Fruit fly (Drosophila melanogaster) whole organism, embryonic: ENCODE data around the gene sip3.

Experiments
- CG12155 ChIP-seq: fragments of 200-800 bp; sonication (Bioruptor generic); optimal IDR thresholded peaks from 3 replicates; lab custom pipeline; 2016; ENCODE audit warnings: missing biosample characterization, missing genetic modification characterization
- CG12391 ChIP-seq: fragments of 200-800 bp; sonication (Bioruptor generic); optimal IDR thresholded peaks from 3 replicates; lab custom pipeline; 2018; ENCODE audit warnings: missing biosample characterization, mild to moderate bottlenecking, missing genetic modification characterization, moderate library complexity
- CG14965 ChIP-seq: fragments of 200-800 bp; sonication (Bioruptor generic); optimal IDR thresholded peaks from 2 replicates; lab custom pipeline; 2016; ENCODE audit warnings: missing biosample characterization, missing genetic modification characterization, borderline replicate concordance
- CG1603 ChIP-seq: fragments of 200-800 bp; sonication (Bioruptor generic); optimal IDR thresholded peaks from 2 replicates; lab custom pipeline; 2019; ENCODE audit warnings: missing biosample characterization, mild to moderate bottlenecking, missing genetic modification characterization, moderate library complexity
- CG17328 ChIP-seq: fragments of 200-800 bp; sonication (Bioruptor generic); IDR thresholded peaks from 2 replicates; pipeline ENCODE4 v1.3.6; 2022; ENCODE audit warnings: missing biosample characterization, missing genetic modification characterization
- CG17829 ChIP-seq: fragments of 200-800 bp; optimal IDR thresholded peaks from 2 replicates; lab custom pipeline; 2019; ENCODE audit warnings: missing biosample characterization, mild to moderate bottlenecking, missing genetic modification characterization, moderate library complexity
- CG31365 ChIP-seq: fragments of 200-800 bp; sonication (Bioruptor generic); optimal IDR thresholded peaks from 2 replicates; lab custom pipeline; 2018; ENCODE audit warnings: missing biosample characterization, mild to moderate bottlenecking, missing genetic modification characterization
- CG34422 ChIP-seq: fragments of 200-800 bp; sonication (Bioruptor generic); IDR thresholded peaks from 3 replicates; pipeline ENCODE4 v1.3.6; 2022; ENCODE audit warnings: missing biosample characterization, missing genetic modification characterization
- CG3838 ChIP-seq: fragments of 200-800 bp; sonication (Bioruptor generic); optimal IDR thresholded peaks from 3 replicates; lab custom pipeline; 2016; ENCODE audit warnings: missing biosample characterization, missing genetic modification characterization
- CG3995 ChIP-seq: fragments of 200-800 bp; sonication (Bioruptor generic); optimal IDR thresholded peaks from 3 replicates; lab custom pipeline; 2016; ENCODE audit warnings: missing biosample characterization, missing genetic modification characterization
- CG5953 ChIP-seq: fragments of 200-800 bp; sonication (Bioruptor generic); IDR thresholded peaks from 2 replicates; pipeline ENCODE4 v1.3.6; 2022; ENCODE audit warnings: missing biosample characterization, missing genetic modification characterization
- CG6272 ChIP-seq: fragments of 200-800 bp; sonication (Bioruptor generic); IDR thresholded peaks from 2 replicates; pipeline ENCODE4 v1.3.6; 2022; ENCODE audit warnings: missing biosample characterization, missing genetic modification characterization
- CG6813 ChIP-seq: fragments of 200-800 bp; sonication (Bioruptor generic); optimal IDR thresholded peaks from 2 replicates; lab custom pipeline; 2017; ENCODE audit warnings: missing biosample characterization, missing genetic modification characterization, mild to moderate bottlenecking, moderate library complexity, missing genetic modification reagents
- CG7372 ChIP-seq: fragments of 200-800 bp; sonication (Bioruptor generic); IDR thresholded peaks from 2 replicates; pipeline ENCODE4 v1.3.6; 2022; ENCODE audit warnings: missing biosample characterization, missing genetic modification characterization
- CG8281 ChIP-seq: fragments of 200-800 bp; sonication (Bioruptor generic); optimal IDR thresholded peaks from 2 replicates; lab custom pipeline; 2018; ENCODE audit warnings: missing biosample characterization, mild to moderate bottlenecking, missing genetic modification characterization, moderate library complexity
- Dref ChIP-seq: fragments of 200-800 bp; sonication (Bioruptor generic); IDR thresholded peaks from 2 replicates; pipeline ENCODE4 v1.3.6; 2022; ENCODE audit warnings: missing biosample characterization, missing genetic modification characterization
- Ets65A ChIP-seq: fragments of 200-800 bp; sonication (Bioruptor generic); peaks from one replicate; lab custom pipeline; 2016; ENCODE audit warnings: missing biosample characterization, missing genetic modification characterization
- GATAe ChIP-seq: fragments of 200-800 bp; sonication (Bioruptor generic); conservative IDR thresholded peaks from 2 replicates; pipeline ENCODE4 v1.3.6; 2022; ENCODE audit warnings: missing biosample characterization, missing genetic modification characterization
- H2.0 ChIP-seq: fragments of 200-800 bp; sonication (Bioruptor generic); IDR thresholded peaks from 2 replicates; pipeline ENCODE4 v1.3.6; 2022; ENCODE audit warnings: missing biosample characterization, missing genetic modification characterization
- Hey ChIP-seq: fragments of 200-800 bp; sonication (Bioruptor generic); optimal IDR thresholded peaks from 3 replicates; lab custom pipeline; 2018; ENCODE audit warnings: missing biosample characterization, mild to moderate bottlenecking, missing genetic modification characterization
- Med ChIP-seq: fragments of 200-800 bp; sonication (Bioruptor generic); peaks from one replicate; lab custom pipeline; 2016; ENCODE audit warnings: missing biosample characterization, missing genetic modification characterization, mild to moderate bottlenecking, inconsistent platforms, moderate library complexity
- Mes4 ChIP-seq: fragments of 200-800 bp; sonication (Bioruptor generic); optimal IDR thresholded peaks from 2 replicates; lab custom pipeline; 2016; ENCODE audit warnings: missing biosample characterization, missing genetic modification characterization
- Nf-YC ChIP-seq: fragments of 200-800 bp; optimal IDR thresholded peaks from 3 replicates; lab custom pipeline; 2019; ENCODE audit warnings: missing biosample characterization, mild to moderate bottlenecking, missing genetic modification characterization, moderate library complexity
- Oaz ChIP-seq: fragments of 200-800 bp; sonication (Bioruptor generic); IDR thresholded peaks from 2 replicates; pipeline ENCODE4 v1.3.6; 2022; ENCODE audit warnings: missing biosample characterization, missing genetic modification characterization
- Rfx ChIP-seq: fragments of 200-800 bp; sonication (Bioruptor generic); IDR thresholded peaks from 2 replicates; pipeline ENCODE4 v1.3.6; 2022; ENCODE audit warnings: missing biosample characterization, missing genetic modification characterization
- Sin3A ChIP-seq: fragments of >200 bp; optimal IDR thresholded peaks from 2 replicates; lab custom pipeline; 2018
- Sox100B ChIP-seq: fragments of 200-800 bp; sonication (Bioruptor generic); optimal IDR thresholded peaks from 3 replicates; lab custom pipeline; 2018; ENCODE audit warnings: missing biosample characterization, mild to moderate bottlenecking, missing genetic modification characterization
- Stat92E ChIP-seq, 3 experiments: fragments of >200 bp in 2 of 3; fragments of 200-800 bp in 1 of 3; sonication (Bioruptor generic) in 1 of 3; optimal IDR thresholded peaks; 2 replicates each; lab custom pipeline; 2017 to 2019; ENCODE audit warnings: missing biosample characterization in 3 of 3, missing genetic modification characterization in 3 of 3, mild to moderate bottlenecking in 1 of 3, moderate library complexity in 1 of 3
- TFAM ChIP-seq: fragments of 200-800 bp; sonication (Bioruptor generic); optimal IDR thresholded peaks from 2 replicates; lab custom pipeline; 2017; ENCODE audit warnings: missing biosample characterization, missing genetic modification characterization, inconsistent platforms
- ara ChIP-seq: fragments of 200-800 bp; sonication (Bioruptor generic); IDR thresholded peaks from 2 replicates; pipeline ENCODE4 v1.3.6; 2022; ENCODE audit warnings: missing biosample characterization, missing genetic modification characterization
- chm ChIP-seq: fragments of 200-800 bp; sonication (Bioruptor generic); IDR thresholded peaks from 2 replicates; pipeline ENCODE4 v1.3.6; 2022; ENCODE audit warnings: missing biosample characterization, missing genetic modification characterization
- dm ChIP-seq: fragments of 200-800 bp; sonication (Bioruptor generic); optimal IDR thresholded peaks from 3 replicates; lab custom pipeline; 2016; ENCODE audit warnings: missing biosample characterization, missing genetic modification characterization
- fd3F ChIP-seq: fragments of 200-800 bp; sonication (Bioruptor generic); optimal IDR thresholded peaks from 2 replicates; lab custom pipeline; 2018; ENCODE audit warnings: missing biosample characterization, mild to moderate bottlenecking, missing genetic modification characterization, moderate library complexity
- fru ChIP-seq: fragments of >200 bp; optimal IDR thresholded peaks from 2 replicates; lab custom pipeline; 2017
- gcm2 ChIP-seq: fragments of 200-800 bp; sonication (Bioruptor generic); optimal IDR thresholded peaks from 2 replicates; lab custom pipeline; 2016; ENCODE audit warnings: missing biosample characterization, missing genetic modification characterization
- gfzf ChIP-seq: fragments of 200-800 bp; sonication (Bioruptor generic); optimal IDR thresholded peaks from 2 replicates; lab custom pipeline; 2016; ENCODE audit warnings: missing biosample characterization, mild to moderate bottlenecking, missing genetic modification characterization, moderate library complexity
- gsb-n ChIP-seq: fragments of 200-800 bp; sonication (Bioruptor generic); optimal IDR thresholded peaks from 3 replicates; lab custom pipeline; 2018; ENCODE audit warnings: missing biosample characterization, mild to moderate bottlenecking, missing genetic modification characterization
- ham ChIP-seq: fragments of 200-800 bp; sonication (Bioruptor generic); IDR thresholded peaks from 2 replicates; pipeline ENCODE4 v1.3.6; 2022; ENCODE audit warnings: missing biosample characterization, missing genetic modification characterization
- kah ChIP-seq: fragments of 200-800 bp; sonication (Bioruptor generic); optimal IDR thresholded peaks from 2 replicates; lab custom pipeline; 2018; ENCODE audit warnings: missing biosample characterization, mild to moderate bottlenecking, missing genetic modification characterization
- lilli ChIP-seq: fragments of 200-800 bp; sonication (Bioruptor generic); optimal IDR thresholded peaks from 3 replicates; lab custom pipeline; 2016; ENCODE audit warnings: missing biosample characterization, missing genetic modification characterization
- nerfin-2 ChIP-seq: fragments of 200-800 bp; sonication (Bioruptor generic); IDR thresholded peaks from 2 replicates; pipeline ENCODE4 v1.3.6; 2022; ENCODE audit warnings: missing biosample characterization, missing genetic modification characterization; ENCODE audit not compliant: partially characterized antibody
- sens ChIP-seq: fragments of 200-800 bp; sonication (Bioruptor generic); peaks from one replicate; lab custom pipeline; 2016; ENCODE audit warnings: missing biosample characterization, missing genetic modification characterization
- sens-2 ChIP-seq: fragments of 200-800 bp; sonication (Bioruptor generic); IDR thresholded peaks from 2 replicates; pipeline ENCODE4 v1.3.6; 2022; ENCODE audit warnings: missing biosample characterization, missing genetic modification characterization
- sr ChIP-seq: fragments of 200-800 bp; sonication (Bioruptor generic); IDR thresholded peaks from 3 replicates; pipeline ENCODE4 v1.3.6; 2022; ENCODE audit warnings: missing biosample characterization, missing genetic modification characterization
- trh ChIP-seq: fragments of 200-800 bp; sonication (Bioruptor generic); optimal IDR thresholded peaks from 2 replicates; lab custom pipeline; 2016; ENCODE audit warnings: missing biosample characterization, missing genetic modification characterization
- ttk ChIP-seq: fragments of 200-800 bp; sonication (Bioruptor generic); IDR thresholded peaks from 2 replicates; pipeline ENCODE4 v2.1.2; 2022; ENCODE audit warnings: missing biosample characterization, missing genetic modification characterization
- tx ChIP-seq: fragments of 200-800 bp; sonication (Bioruptor generic); optimal IDR thresholded peaks from 2 replicates; lab custom pipeline; 2016; ENCODE audit warnings: missing biosample characterization, missing genetic modification characterization
- vvl ChIP-seq: fragments of 200-800 bp; sonication (Bioruptor generic); IDR thresholded peaks from 2 replicates; pipeline ENCODE4 v1.3.6; 2022; ENCODE audit warnings: missing biosample characterization, missing genetic modification characterization

Gene sip3

DNA sequence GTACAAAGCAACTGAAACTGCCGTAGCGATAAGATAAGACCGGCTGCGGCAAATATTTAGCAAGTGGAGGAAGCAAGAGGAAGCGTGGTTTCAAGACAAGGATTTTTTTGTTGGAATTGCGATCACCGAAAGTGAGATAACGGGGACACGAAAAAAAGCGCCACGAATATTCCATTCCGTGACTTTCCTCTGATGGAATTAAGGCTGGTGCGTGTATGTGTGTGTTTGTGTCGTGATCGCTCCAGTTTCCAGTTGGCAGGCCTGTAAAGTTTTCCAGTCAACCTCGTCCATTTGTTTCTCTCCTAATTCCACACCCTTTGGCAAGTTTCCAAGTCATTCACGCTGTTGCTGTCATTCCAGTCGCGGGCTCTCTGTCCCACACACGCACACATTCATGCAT, 45.7 kb upstream of the sip3 start:
- TF ChIP-seq ttk (GFP tag; lab: Robert Waterston, UW): no peak
- no peak for TF ChIP-seq CG17328 (GFP tag; lab: Robert Waterston, UW)
- TF ChIP-seq sens: peak; percentile 77
- TF ChIP-seq GATAe (GFP tag; lab: Robert Waterston, UW): 0 out of 2 replicates have a peak, but pooled peaks have one; percentile 11
- TF ChIP-seq H2.0 (GFP tag; lab: Robert Waterston, UW): no peak
- TF ChIP-seq Hey (tag; lab: Kevin White, UChicago): peak; percentile 13
- no peak for TF ChIP-seq Rfx (GFP tag; lab: Robert Waterston, UW)
- TF ChIP-seq Dref (GFP tag; lab: Robert Waterston, UW): no peak
- no peak for TF ChIP-seq fd3F (GFP tag; lab: Kevin White, UChicago)
- no peak for TF ChIP-seq TFAM
- TF ChIP-seq CG1603 (tag; lab: Kevin White, UChicago): peak; percentile 3
- peak; percentile 35; the same call in 1 of the 2 replicates for TF ChIP-seq vvl (GFP tag; lab: Robert Waterston, UW)
- TF ChIP-seq CG7372: no peak
- no peak for TF ChIP-seq CG6813 (GFP tag; lab: Kevin White, UChicago)
- no peak for TF ChIP-seq ham (GFP tag; lab: Robert Waterston, UW)
- TF ChIP-seq Sox100B (GFP tag; lab: Kevin White, UChicago): no peak
- no peak for TF ChIP-seq CG12155
- TF ChIP-seq sens-2 (GFP tag; lab: Robert Waterston, UW): no peak
- TF ChIP-seq CG17829 (tag; lab: Kevin White, UChicago): no peak
- no peak for TF ChIP-seq ara (GFP tag; lab: Robert Waterston, UW)
- no peak for TF ChIP-seq CG3838 (GFP tag; lab: Kevin White, UChicago)
- TF ChIP-seq dm (GFP tag; lab: Kevin White, UChicago): peak; percentile 3
- TF ChIP-seq CG14965: no peak
- no peak for TF ChIP-seq Stat92E (GFP tag; optimal IDR thresholded peaks at IDR 0.05; lab: Kevin White, UChicago)
- no peak for TF ChIP-seq CG12391 (tag; lab: Kevin White, UChicago)
- no peak for TF ChIP-seq kah (GFP tag; lab: Kevin White, UChicago)
- TF ChIP-seq Sin3A: no peak
- TF ChIP-seq gcm2 (GFP tag; lab: Kevin White, UChicago): no peak
- TF ChIP-seq lilli: no peak
- TF ChIP-seq sr (GFP tag; lab: Robert Waterston, UW): no peak
- no peak for TF ChIP-seq tx (GFP tag; lab: Kevin White, UChicago)
- TF ChIP-seq CG3995 (GFP tag; lab: Kevin White, UChicago): peak; percentile 63
- TF ChIP-seq nerfin-2 (GFP tag; lab: Robert Waterston, UW): no peak
- peak; percentile 52 for TF ChIP-seq Med (GFP tag; lab: Kevin White, UChicago)
- TF ChIP-seq Nf-YC: no peak
- TF ChIP-seq gsb-n (tag; lab: Kevin White, UChicago): no peak
- 0 out of 3 replicates have a peak, but pooled peaks have one; percentile 18 for TF ChIP-seq CG34422 (GFP tag; lab: Robert Waterston, UW)

- TF ChIP-seq Med (GFP tag; lab: Kevin White, UChicago) (peak; percentile 26), Mes4 (GFP tag; lab: Kevin White, UChicago) (no peak), CG6272 (GFP tag; lab: Robert Waterston, UW) (peak; percentile 51; the same call in 1 of the 2 replicates), Oaz (GFP tag; lab: Robert Waterston, UW) (0 out of 2 replicates have a peak, but pooled peaks have one; percentile 26), fru (lab: Kevin White, UChicago) (no peak), trh (GFP tag; lab: Kevin White, UChicago) (no peak), CG8281 (tag; lab: Kevin White, UChicago) (no peak), chm (GFP tag; lab: Robert Waterston, UW) (peak; percentile 40; the same call in 1 of the 2 replicates), CG5953 (GFP tag; lab: Robert Waterston, UW) (peak; percentile 41; the same call in 1 of the 2 replicates), gfzf (GFP tag; lab: Kevin White, UChicago) (no peak), CG31365 (tag; lab: Kevin White, UChicago) (no peak), Ets65A (GFP tag; lab: Kevin White, UChicago) (peak; percentile 77), ttk (GFP tag; lab: Robert Waterston, UW) (peak; percentile 41; the same call in 1 of the 2 replicates)
These were observed 44.2 kb upstream of the sip3 start for dm6 chr3R:31727773-31728172.
